In the genomic region with DNA sequence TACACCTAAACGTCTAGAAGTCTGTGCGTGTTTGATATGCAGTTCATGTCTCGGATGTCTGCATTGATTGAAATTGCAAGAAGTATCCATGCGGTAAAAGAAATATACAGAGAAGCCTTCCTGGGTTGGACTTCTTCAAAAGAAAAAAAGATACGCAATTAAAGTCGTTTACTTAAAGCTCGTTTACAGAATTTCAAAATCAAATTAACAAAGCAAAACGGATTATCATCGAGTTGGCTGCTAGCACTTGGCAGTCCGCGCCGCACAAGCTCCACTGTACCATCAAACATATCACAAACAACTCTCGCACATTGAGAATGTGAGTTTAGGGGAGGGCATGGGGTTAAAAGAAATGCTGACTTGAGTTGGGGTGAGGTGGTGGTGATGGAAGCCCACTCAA, we compare ENCODE assay signal across 1 fruit fly cellular context.
TF ChIP-seq lines count a peak whose summit lies in the region.

No protein-coding gene starts in this region.

TF ChIP-seq in whole organism, embryonic, 481 proteins besides CTCF, POLR2A, EP300 and RAD21 (continued from another document):
- TF ChIP-seq al (GFP tag; IDR thresholded peaks at IDR 0.05; lab: Robert Waterston, UW) (no peak), CG13424 (tag; optimal IDR thresholded peaks at IDR 0.05; lab: Kevin White, UChicago) (peak; percentile 74), sr (GFP tag; IDR thresholded peaks at IDR 0.05; lab: Robert Waterston, UW) (peak; percentile 20; the same call in 1 of the 3 replicates), ind (GFP tag; optimal IDR thresholded peaks at IDR 0.05; lab: Kevin White, UChicago) (peak; percentile 73), CG10147 (GFP tag; optimal IDR thresholded peaks at IDR 0.05; lab: Kevin White, UChicago) (peak; percentile 52), fd96Cb (tag; optimal IDR thresholded peaks at IDR 0.05; lab: Kevin White, UChicago) (peak; percentile 86), ham (GFP tag; IDR thresholded peaks at IDR 0.05; lab: Robert Waterston, UW) (no peak), bcd (GFP tag; optimal IDR thresholded peaks at IDR 0.05; lab: Kevin White, UChicago) (peak; percentile 60), CG1024 (GFP tag; IDR thresholded peaks at IDR 0.05; lab: Robert Waterston, UW) (no peak), knrl (GFP tag; IDR thresholded peaks at IDR 0.05; lab: Robert Waterston, UW; ENCODE audit: partially characterized antibody) (no peak), ewg (GFP tag; optimal IDR thresholded peaks at IDR 0.05; lab: Kevin White, UChicago) (peak; percentile 67), D19A (tag; optimal IDR thresholded peaks at IDR 0.05; lab: Kevin White, UChicago) (peak; percentile 65), CG14014 (GFP tag; IDR thresholded peaks at IDR 0.05; lab: Robert Waterston, UW) (peak; percentile 59), CG15479 (GFP tag; optimal IDR thresholded peaks at IDR 0.05; lab: Kevin White, UChicago) (no peak), chn (GFP tag; optimal IDR thresholded peaks at IDR 0.05; lab: Kevin White, UChicago) (peak; percentile 68), Usf (GFP tag; optimal IDR thresholded peaks at IDR 0.05; lab: Kevin White, UChicago) (peak; percentile 45), grau (tag; optimal IDR thresholded peaks at IDR 0.05; lab: Kevin White, UChicago) (peak; percentile 95), CG9437 (GFP tag; optimal IDR thresholded peaks at IDR 0.05; lab: Kevin White, UChicago) (peak; percentile 46), Camta (GFP tag; optimal IDR thresholded peaks at IDR 0.05; lab: Kevin White, UChicago) (peak; percentile 60), HLHmδ (GFP tag; optimal IDR thresholded peaks at IDR 0.05; lab: Kevin White, UChicago) (no peak), MESR4 (GFP tag; optimal IDR thresholded peaks at IDR 0.05; lab: Kevin White, UChicago) (no peak), CG10321 (GFP tag; IDR thresholded peaks at IDR 0.05; lab: Robert Waterston, UW) (peak; percentile 29; the same call in 1 of the 2 replicates), pnt (GFP tag; optimal IDR thresholded peaks at IDR 0.05; lab: Kevin White, UChicago) (peak; percentile 84), da (GFP tag; optimal IDR thresholded peaks at IDR 0.05; lab: Kevin White, UChicago) (peak; percentile 27), CG18262 (tag; optimal IDR thresholded peaks at IDR 0.05; lab: Kevin White, UChicago) (peak; percentile 83), nerfin-2 (GFP tag; IDR thresholded peaks at IDR 0.05; lab: Robert Waterston, UW; ENCODE audit: partially characterized antibody) (no peak)
